Worm (Caenorhabditis elegans) whole organism, late embryonic: ENCODE measurements around the gene T08D2.6.
"Not testable (repeated sequence)": the region's sequence is repeated elsewhere in the genome, so short reads cannot be mapped to it uniquely, and the experiment has no call there.

Source experiments
- C38D4.7 ChIP-seq: fragments of 200-800 bp; sonication (Bioruptor generic); optimal IDR thresholded peaks from 2 replicates; lab custom pipeline; 2018; ENCODE audit warnings: mild to moderate bottlenecking, missing genetic modification characterization, moderate library complexity, missing compliant biosample characterization
- F13H6.1 ChIP-seq: sonication (generic microtip); optimal IDR thresholded peaks from 2 replicates; lab custom pipeline; 2016; ENCODE audit warnings: missing genetic modification characterization, missing compliant biosample characterization
- K09A11.1 ChIP-seq: sonication (generic microtip); optimal IDR thresholded peaks from 2 replicates; lab custom pipeline; 2017; ENCODE audit warnings: antibody characterized with exemption, mild to moderate bottlenecking, missing genetic modification characterization, missing compliant biosample characterization; ENCODE audit not compliant: insufficient read depth
- T23F11.4 ChIP-seq: fragments of 200-800 bp; sonication (Bioruptor generic); optimal IDR thresholded peaks from 2 replicates; lab custom pipeline; 2018; ENCODE audit warnings: mild to moderate bottlenecking, missing genetic modification characterization, missing compliant biosample characterization
- ahr-1 ChIP-seq: sonication (generic microtip); optimal IDR thresholded peaks from 2 replicates; lab custom pipeline; 2016; ENCODE audit warnings: missing genetic modification characterization, missing compliant biosample characterization
- ceh-18 ChIP-seq: sonication (generic microtip); optimal IDR thresholded peaks from 2 replicates; lab custom pipeline; 2016; ENCODE audit warnings: missing genetic modification characterization, missing compliant biosample characterization
- ceh-30 ChIP-seq: fragments of 150-350 bp; optimal IDR thresholded peaks from 2 replicates; lab custom pipeline; 2014; ENCODE audit warnings: missing biosample characterization, missing genetic modification characterization
- ceh-31 ChIP-seq: sonication (generic microtip); optimal IDR thresholded peaks from 2 replicates; lab custom pipeline; 2016; ENCODE audit warnings: missing genetic modification characterization, missing compliant biosample characterization
- che-1 ChIP-seq: sonication (generic microtip); optimal IDR thresholded peaks from 2 replicates; lab custom pipeline; 2016; ENCODE audit warnings: mild to moderate bottlenecking, missing genetic modification characterization, missing compliant biosample characterization
- dmd-4 ChIP-seq: sonication (generic microtip); optimal IDR thresholded peaks from 2 replicates; lab custom pipeline; 2016; ENCODE audit warnings: borderline replicate concordance, missing genetic modification characterization, missing compliant biosample characterization
- elt-4 ChIP-seq: sonication (generic microtip); optimal IDR thresholded peaks from 2 replicates; lab custom pipeline; 2016; ENCODE audit warnings: missing genetic modification characterization, missing compliant biosample characterization
- eyg-1 ChIP-seq: sonication (generic microtip); optimal IDR thresholded peaks from 2 replicates; lab custom pipeline; 2016; ENCODE audit warnings: missing genotype, missing genetic modification characterization, missing compliant biosample characterization
- fkh-6 ChIP-seq: sonication (generic microtip); optimal IDR thresholded peaks from 2 replicates; lab custom pipeline; 2016; ENCODE audit warnings: missing genetic modification characterization, missing compliant biosample characterization
- hlh-30 ChIP-seq: sonication (generic microtip); optimal IDR thresholded peaks from 2 replicates; lab custom pipeline; 2017; ENCODE audit warnings: antibody characterized with exemption, missing genetic modification characterization, missing compliant biosample characterization; ENCODE audit not compliant: insufficient read depth
- lim-6 ChIP-seq: sonication (generic microtip); optimal IDR thresholded peaks from 2 replicates; lab custom pipeline; 2016; ENCODE audit warnings: missing genetic modification characterization, missing compliant biosample characterization
- madf-2 ChIP-seq: sonication (generic microtip); optimal IDR thresholded peaks from 2 replicates; lab custom pipeline; 2017; ENCODE audit warnings: missing genetic modification characterization, missing compliant biosample characterization
- mec-3 ChIP-seq: sonication (generic microtip); optimal IDR thresholded peaks from 2 replicates; lab custom pipeline; 2016; ENCODE audit warnings: borderline replicate concordance, missing genetic modification characterization, missing compliant biosample characterization
- nfya-1 ChIP-seq: sonication (generic microtip); optimal IDR thresholded peaks from 2 replicates; lab custom pipeline; 2017; ENCODE audit warnings: missing genetic modification characterization, mild to moderate bottlenecking, missing compliant biosample characterization, antibody characterized with exemption, moderate library complexity
- pag-3 ChIP-seq: sonication (generic microtip); optimal IDR thresholded peaks from 2 replicates; lab custom pipeline; 2016; ENCODE audit warnings: missing compliant biosample characterization, missing genetic modification characterization, borderline replicate concordance
- pat-9 ChIP-seq: fragments of 200-800 bp; sonication (Bioruptor generic); optimal IDR thresholded peaks from 2 replicates; lab custom pipeline; 2018; ENCODE audit warnings: mild to moderate bottlenecking, missing genetic modification characterization, moderate library complexity, missing compliant biosample characterization
- pax-1 ChIP-seq: fragments of 150-350 bp; optimal IDR thresholded peaks from 2 replicates; lab custom pipeline; 2014; ENCODE audit warnings: missing biosample characterization, missing genetic modification characterization
- pha-4 ChIP-seq: fragments of 150-350 bp; optimal IDR thresholded peaks from 2 replicates; lab custom pipeline; 2018; ENCODE audit warnings: missing biosample characterization, missing genetic modification reagents, missing genetic modification characterization
- pqm-1 ChIP-seq: sonication (generic microtip); optimal IDR thresholded peaks from 2 replicates; lab custom pipeline; 2016; ENCODE audit warnings: missing genetic modification characterization, missing compliant biosample characterization
- ref-2 ChIP-seq: sonication (generic microtip); optimal IDR thresholded peaks from 2 replicates; lab custom pipeline; 2016; ENCODE audit warnings: missing genetic modification characterization, missing compliant biosample characterization
- rnt-1 ChIP-seq: sonication (generic microtip); optimal IDR thresholded peaks from 2 replicates; lab custom pipeline; 2016; ENCODE audit warnings: missing genetic modification characterization, missing compliant biosample characterization
- sox-2 ChIP-seq: fragments of 200-800 bp; sonication (Bioruptor generic); IDR thresholded peaks from 2 replicates; pipeline ENCODE4 v1.3.6; 2022; ENCODE audit warnings: missing genetic modification reagents, missing genetic modification characterization, missing compliant biosample characterization
- tbx-2 ChIP-seq: sonication (generic microtip); optimal IDR thresholded peaks from 2 replicates; lab custom pipeline; 2016; ENCODE audit warnings: missing genetic modification characterization, missing compliant biosample characterization
- tbx-7 ChIP-seq: sonication (generic microtip); optimal IDR thresholded peaks from 2 replicates; lab custom pipeline; 2016; ENCODE audit warnings: missing genotype, missing genetic modification characterization, missing compliant biosample characterization
- unc-55 ChIP-seq: sonication (generic microtip); optimal IDR thresholded peaks from 2 replicates; lab custom pipeline; 2017; ENCODE audit warnings: missing biosample characterization, missing genetic modification reagents, missing genetic modification characterization
- unc-86 ChIP-seq: sonication (generic microtip); optimal IDR thresholded peaks from 2 replicates; lab custom pipeline; 2016; ENCODE audit warnings: missing genetic modification characterization, missing compliant biosample characterization
- ztf-16 ChIP-seq: sonication (generic microtip); optimal IDR thresholded peaks from 2 replicates; lab custom pipeline; 2017; ENCODE audit warnings: missing genetic modification characterization, missing compliant biosample characterization

The T08D2.6 gene

DNA sequence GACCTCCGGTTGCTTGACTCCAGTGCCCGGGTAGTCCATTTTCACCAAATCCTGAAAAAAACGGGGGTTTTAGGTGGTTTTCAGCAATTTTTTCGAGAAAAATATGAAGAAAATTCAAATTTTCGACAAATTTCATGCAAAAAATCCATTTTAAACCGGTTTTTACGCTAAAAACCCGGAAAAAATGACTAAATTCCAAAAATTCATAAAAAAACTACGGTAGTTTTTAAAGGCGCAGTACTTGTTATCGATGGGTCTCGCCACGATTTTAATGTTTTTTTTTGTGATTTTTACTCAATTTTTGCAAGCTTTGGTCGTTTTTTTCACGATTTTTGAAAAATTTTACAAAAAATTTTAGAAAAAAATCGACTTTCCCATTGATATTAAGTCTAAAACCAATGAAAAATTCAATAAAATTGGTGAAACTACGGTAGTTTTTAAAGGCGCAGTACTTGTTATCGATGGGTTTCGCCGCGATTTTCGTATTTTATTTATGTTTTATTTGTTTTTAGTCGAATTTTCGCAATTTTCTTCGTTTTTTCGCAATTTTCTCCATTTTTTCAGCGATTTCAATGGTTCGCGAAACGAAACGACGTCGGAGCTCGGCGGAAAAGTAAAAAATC is at the start of gene T08D2.6, which contains the start of gene chkr-1:
TSS of gene T08D2.6 (minus strand) at position 51 of the 623 bp plus-strand sequence.
TSS of gene chkr-1 (plus strand) at position 573 of the 623 bp plus-strand sequence.
- TF ChIP-seq F13H6.1; ceh-31 (tag; lab: Kevin White, UChicago); T23F11.4: not testable (repeated sequence)

ce11 chrX:229374-229773 is 47.4 kb upstream of the T08D2.6 start, which contains the start of gene AC8.3:
TSS of gene AC8.3 (minus strand) at chrX:229474.
- not testable (repeated sequence) for TF ChIP-seq ceh-18, nfya-1, pag-3 (tag; lab: Kevin White, UChicago)

- TF ChIP-seq pqm-1 (tag; lab: Kevin White, UChicago); pha-4; ceh-18 (tag; lab: Kevin White, UChicago): not testable (repeated sequence)
Observed at ce11 chrX:215488-215887, 33.5 kb upstream of the T08D2.6 start, which contains the start of gene set-28. TSS of gene set-28 (minus strand) at chrX:215588.

- TF ChIP-seq ceh-18, dmd-4, eyg-1 (tag; lab: Kevin White, UChicago): not testable (repeated sequence)
Observed at ce11 chrX:211141-211540, 29.2 kb upstream of the T08D2.6 start, which contains the start of gene Y73B3B.1. TSS of gene Y73B3B.1 (minus strand) at chrX:211241.

DNA sequence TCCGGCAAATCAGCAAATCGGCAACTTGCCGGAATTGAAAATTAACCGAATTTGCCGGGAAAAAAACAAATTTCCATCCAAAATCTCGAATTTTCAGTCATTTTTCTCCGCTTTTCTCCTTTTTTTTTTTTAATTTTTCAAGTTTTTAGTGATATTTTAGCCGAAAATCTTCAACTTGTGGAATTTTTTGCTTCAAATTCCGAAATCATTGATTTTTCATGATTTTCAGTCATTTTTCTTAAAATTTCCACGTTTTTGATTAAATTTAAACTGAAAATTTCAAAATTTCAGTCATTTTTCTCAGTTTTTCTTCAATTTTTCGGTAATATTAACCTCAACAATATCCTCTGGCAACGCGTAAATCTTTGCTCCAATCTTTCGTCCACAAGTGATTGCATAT is 27.7 kb upstream of the T08D2.6 start, which contains the start of gene Y73B3B.3:
TSS of gene Y73B3B.3 (plus strand) at position 301 of the 400 bp plus-strand sequence.
- not testable (repeated sequence) for TF ChIP-seq ref-2, madf-2, rnt-1 (tag; lab: Kevin White, UChicago)

DNA sequence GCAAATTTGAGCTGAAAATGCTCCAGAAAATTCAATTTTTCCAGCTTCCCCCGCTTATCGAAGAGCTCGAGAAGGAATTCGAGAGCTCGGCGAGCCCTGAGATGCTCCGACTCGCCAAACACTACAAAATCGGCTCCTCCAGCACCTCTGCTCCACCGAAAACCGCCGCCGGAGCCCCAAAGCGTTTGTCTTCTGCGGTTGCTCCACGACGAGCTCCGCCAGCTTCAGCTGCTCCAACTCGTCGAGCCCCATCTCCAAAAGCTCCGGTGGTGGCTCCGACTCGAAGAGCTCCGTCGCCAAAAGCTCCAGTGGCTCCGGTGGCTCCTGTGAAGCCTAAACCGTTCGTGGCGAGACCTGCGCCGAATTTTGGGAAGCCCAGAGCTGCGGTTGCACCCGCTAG is 14.4 kb upstream of the T08D2.6 start:
- TF ChIP-seq nfya-1 (tag; lab: Kevin White, UChicago) (no peak), ahr-1 (tag; lab: Kevin White, UChicago) (no peak), F13H6.1 (no peak), pha-4 (no peak), K09A11.1 (no peak), pat-9 (no peak), hlh-30 (no peak), pax-1 (tag; lab: Kevin White, UChicago) (no peak), unc-55 (GFP tag; lab: Kevin White, UChicago) (no peak), pag-3 (tag; lab: Kevin White, UChicago) (no peak)

- no peak for TF ChIP-seq dmd-4 (tag; lab: Kevin White, UChicago)
- no peak for TF ChIP-seq unc-55 (GFP tag; lab: Kevin White, UChicago)
- TF ChIP-seq sox-2 (GFP tag; lab: Robert Waterston, UW) = no peak
- TF ChIP-seq lim-6 = no peak
- TF ChIP-seq ceh-30 (tag; lab: Kevin White, UChicago) = no peak
- no peak for TF ChIP-seq mec-3 (tag; lab: Kevin White, UChicago)
- no peak for TF ChIP-seq tbx-7 (tag; lab: Kevin White, UChicago)
- TF ChIP-seq tbx-2 = no peak
- TF ChIP-seq elt-4 (tag; lab: Kevin White, UChicago) = no peak
- TF ChIP-seq fkh-6 (tag; lab: Kevin White, UChicago) = no peak
- TF ChIP-seq T23F11.4 = no peak
- no peak for TF ChIP-seq ahr-1 (tag; lab: Kevin White, UChicago)
- no peak for TF ChIP-seq ztf-16
- no peak for TF ChIP-seq che-1 (tag; lab: Kevin White, UChicago)
- no peak for TF ChIP-seq C38D4.7 (GFP tag; lab: Kevin White, UChicago)
- no peak for TF ChIP-seq unc-86 (tag; lab: Kevin White, UChicago)
Observed at ce11 chrX:192534-192933, 10.6 kb upstream of the T08D2.6 start, which contains the start of gene T08D2.8. TSS of gene T08D2.8 (plus strand) at chrX:192834.
